Worm (Caenorhabditis elegans): Measurements from ENCODE around the gene F12A10.8.

The F12A10.8 gene

DNA sequence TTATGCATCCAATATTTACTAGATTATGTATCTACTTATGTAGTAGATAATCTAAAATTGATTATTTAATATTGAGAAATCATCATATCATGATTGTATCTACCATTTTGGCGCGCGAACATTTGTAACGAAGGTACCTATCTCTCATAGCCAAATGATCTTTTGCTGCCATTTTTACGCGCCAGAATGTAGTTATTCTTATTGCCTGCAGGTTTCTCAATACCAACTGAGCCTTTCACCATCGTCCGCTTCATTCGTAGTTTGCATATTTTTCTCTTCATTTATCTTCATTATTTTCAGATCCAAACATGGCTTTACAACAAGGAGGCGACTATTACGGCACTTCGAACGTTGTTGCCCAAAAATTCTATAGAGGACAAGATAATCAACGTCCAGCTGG, 27.0 kb upstream of the F12A10.8 start, which contains the start of gene ZK177.1:
Gene ZK177.1, plus strand, starts transcription at position 301 of the 400 bp plus-strand sequence.
- no peak for TF ChIP-seq aly-2 (tag; optimal IDR thresholded peaks at IDR 0.05)
- TF ChIP-seq nhr-129 (tag; optimal IDR thresholded peaks at IDR 0.05): no peak
- TF ChIP-seq lin-39 (tag; optimal IDR thresholded peaks at IDR 0.05): no peak
- TF ChIP-seq mdl-1 (tag; optimal IDR thresholded peaks at IDR 0.05): no peak
- TF ChIP-seq ceh-82 (tag; optimal IDR thresholded peaks at IDR 0.05): no peak
- no peak for TF ChIP-seq sem-4 (tag; optimal IDR thresholded peaks at IDR 0.05)
- no peak for TF ChIP-seq ZK546.5 (tag; optimal IDR thresholded peaks at IDR 0.05)
- TF ChIP-seq nhr-12 (tag; optimal IDR thresholded peaks at IDR 0.05): no peak
- TF ChIP-seq F13H6.1 (tag; optimal IDR thresholded peaks at IDR 0.05): no peak
- TF ChIP-seq R02D3.7 (tag; optimal IDR thresholded peaks at IDR 0.05): no peak
- no peak for TF ChIP-seq ztf-4 (tag; optimal IDR thresholded peaks at IDR 0.05)
- TF ChIP-seq lin-11 (tag; optimal IDR thresholded peaks at IDR 0.05): no peak
- TF ChIP-seq dmd-4 (tag; optimal IDR thresholded peaks at IDR 0.05): no peak
- TF ChIP-seq elt-1 (tag; optimal IDR thresholded peaks at IDR 0.05): no peak

ce11 chrII:5525297-5525696, 24.4 kb upstream of the F12A10.8 start, which contains the start of gene tbx-35:
Gene tbx-35 (minus strand): TSS chrII:5525397.
- no peak for TF ChIP-seq dmd-4 (tag; optimal IDR thresholded peaks at IDR 0.05)
- TF ChIP-seq lsy-2 (tag; optimal IDR thresholded peaks at IDR 0.05): no peak
- no peak for TF ChIP-seq Y55F3AM.14 (GFP tag; optimal IDR thresholded peaks at IDR 0.05)
- TF ChIP-seq fos-1 (tag; optimal IDR thresholded peaks at IDR 0.05): no peak

ce11 chrII:5522637-5523036, 21.8 kb upstream of the F12A10.8 start, which contains the start of gene ZK177.11:
Gene ZK177.11 (plus strand): TSS chrII:5522937.
- no peak for TF ChIP-seq lin-39 (tag; optimal IDR thresholded peaks at IDR 0.05)
- no peak for TF ChIP-seq elt-3 (tag; optimal IDR thresholded peaks at IDR 0.05)
- no peak for TF ChIP-seq lin-11 (tag; optimal IDR thresholded peaks at IDR 0.05)
- TF ChIP-seq ceh-16 (tag; optimal IDR thresholded peaks at IDR 0.05): no peak
- TF ChIP-seq nhr-21 (tag; optimal IDR thresholded peaks at IDR 0.05): no peak
- no peak for TF ChIP-seq ztf-11 (tag; optimal IDR thresholded peaks at IDR 0.05)

DNA sequence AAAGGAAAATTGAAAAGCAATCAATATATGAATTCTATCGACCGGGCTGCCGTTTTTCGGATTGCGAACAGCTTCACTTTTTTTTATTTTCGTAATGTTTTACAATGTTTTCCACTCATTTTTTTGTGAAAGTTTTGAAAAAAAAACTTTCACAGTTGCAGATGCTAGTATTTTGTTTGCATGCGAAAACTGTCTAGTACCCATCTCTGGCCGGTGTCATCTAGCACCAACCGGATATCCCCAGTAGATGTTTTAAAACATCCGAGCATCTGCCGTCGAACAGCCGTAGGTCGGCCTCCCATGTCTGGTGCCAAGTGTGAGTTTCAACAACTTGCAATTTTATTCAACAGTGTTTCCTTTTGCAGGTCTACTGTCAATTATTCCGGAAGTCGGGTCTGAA, 20.5 kb upstream of the F12A10.8 start, which contains the start of gene ZK177.12:
Gene ZK177.12, plus strand, starts transcription at position 301 of the 400 bp plus-strand sequence.
- TF ChIP-seq alr-1 (tag; optimal IDR thresholded peaks at IDR 0.05): no peak
- TF ChIP-seq nhr-77 (tag; optimal IDR thresholded peaks at IDR 0.05): no peak
- no peak for TF ChIP-seq lsy-2 (tag; optimal IDR thresholded peaks at IDR 0.05)
- no peak for TF ChIP-seq F13H6.1 (tag; optimal IDR thresholded peaks at IDR 0.05)
- no peak for TF ChIP-seq lin-13 (GFP tag; optimal IDR thresholded peaks at IDR 0.05)
- no peak for TF ChIP-seq mdl-1 (tag; optimal IDR thresholded peaks at IDR 0.05)
- TF ChIP-seq R02D3.7 (tag; optimal IDR thresholded peaks at IDR 0.05): no peak
- no peak for TF ChIP-seq unc-55 (GFP tag; optimal IDR thresholded peaks at IDR 0.05)
- TF ChIP-seq nhr-21 (tag; optimal IDR thresholded peaks at IDR 0.05): no peak
- no peak for TF ChIP-seq elt-1 (tag; optimal IDR thresholded peaks at IDR 0.05)
- no peak for TF ChIP-seq elt-3 (tag; optimal IDR thresholded peaks at IDR 0.05)
- TF ChIP-seq egl-27 (tag; optimal IDR thresholded peaks at IDR 0.05): no peak
- TF ChIP-seq unc-62 (GFP tag; optimal IDR thresholded peaks at IDR 0.05): no peak
- no peak for TF ChIP-seq dmd-4 (tag; optimal IDR thresholded peaks at IDR 0.05)
- TF ChIP-seq Y55F3AM.14 (GFP tag; optimal IDR thresholded peaks at IDR 0.05): no peak
- no peak for TF ChIP-seq skn-1 (tag; optimal IDR thresholded peaks at IDR 0.05)
- TF ChIP-seq peb-1 (tag; optimal IDR thresholded peaks at IDR 0.05): no peak

- no peak for TF ChIP-seq ZK546.5 (tag; optimal IDR thresholded peaks at IDR 0.05)
Observed at ce11 chrII:5518910-5519309, 18.0 kb upstream of the F12A10.8 start, which contains the start of gene ZK177.2. Gene ZK177.2 (plus strand): TSS chrII:5519210.

ce11 chrII:5518055-5518454, 17.2 kb upstream of the F12A10.8 start:
- TF ChIP-seq nhr-10 (tag; optimal IDR thresholded peaks at IDR 0.05): no peak
- no peak for TF ChIP-seq dmd-4 (tag; optimal IDR thresholded peaks at IDR 0.05)
- no peak for TF ChIP-seq crh-2 (tag; optimal IDR thresholded peaks at IDR 0.05)
- TF ChIP-seq nhr-12 (tag; optimal IDR thresholded peaks at IDR 0.05): no peak
- TF ChIP-seq elt-1 (tag; optimal IDR thresholded peaks at IDR 0.05): no peak
- TF ChIP-seq aly-2 (tag; optimal IDR thresholded peaks at IDR 0.05): no peak
- TF ChIP-seq zag-1 (tag; optimal IDR thresholded peaks at IDR 0.05): no peak
- no peak for TF ChIP-seq sma-3 (GFP tag; optimal IDR thresholded peaks at IDR 0.05)
- no peak for TF ChIP-seq sma-9 (GFP tag; optimal IDR thresholded peaks at IDR 0.05)
- TF ChIP-seq sma-9 (tag; optimal IDR thresholded peaks at IDR 0.05): no peak
- TF ChIP-seq egl-27 (tag; optimal IDR thresholded peaks at IDR 0.05): no peak
- TF ChIP-seq F13H6.1 (tag; optimal IDR thresholded peaks at IDR 0.05): no peak
- no peak for TF ChIP-seq nhr-77 (tag; optimal IDR thresholded peaks at IDR 0.05)
